Fruit fly (Drosophila melanogaster) whole organism, embryonic: Measurements from ENCODE around the gene APC4.

ENCODE experiments used
- ATbp ChIP-seq: fragments of 200-800 bp; sonication (Bioruptor generic); optimal IDR thresholded peaks from 2 replicates; lab custom pipeline; 2017; ENCODE audit warnings: missing biosample characterization, mild to moderate bottlenecking, missing genetic modification characterization, missing genetic modification reagents
- Antp ChIP-seq: fragments of 200-800 bp; sonication (Bioruptor generic); optimal IDR thresholded peaks from 3 replicates; lab custom pipeline; 2016; ENCODE audit warnings: missing biosample characterization, missing genetic modification characterization
- Bgb ChIP-seq: fragments of 200-800 bp; sonication (Bioruptor generic); IDR thresholded peaks from 2 replicates; pipeline ENCODE4 v1.3.6; 2022; ENCODE audit warnings: missing biosample characterization, missing genetic modification characterization; ENCODE audit not compliant: partially characterized antibody
- CG1024 ChIP-seq: fragments of 200-800 bp; sonication (Bioruptor generic); IDR thresholded peaks from 2 replicates; pipeline ENCODE4 v1.3.6; 2022; ENCODE audit warnings: missing biosample characterization, missing genetic modification characterization
- CG10366 ChIP-seq: fragments of 200-800 bp; sonication (Bioruptor generic); IDR thresholded peaks from 2 replicates; pipeline ENCODE4 v1.3.6; 2022; ENCODE audit warnings: missing biosample characterization, missing genetic modification characterization
- CG10462 ChIP-seq: fragments of 200-800 bp; sonication (Bioruptor generic); optimal IDR thresholded peaks from 2 replicates; lab custom pipeline; 2016; ENCODE audit warnings: missing biosample characterization, missing genetic modification characterization
- CG11085 ChIP-seq: fragments of 200-800 bp; sonication (Bioruptor generic); IDR thresholded peaks from 2 replicates; pipeline ENCODE4 v1.3.6; 2022; ENCODE audit warnings: missing biosample characterization, missing genetic modification characterization
- CG12219 ChIP-seq: fragments of 200-800 bp; sonication (Bioruptor generic); optimal IDR thresholded peaks from 3 replicates; lab custom pipeline; 2018; ENCODE audit warnings: missing biosample characterization, mild to moderate bottlenecking, missing genetic modification characterization
- CG15696 ChIP-seq: fragments of 200-800 bp; sonication (Bioruptor generic); optimal IDR thresholded peaks from 2 replicates; lab custom pipeline; 2019; ENCODE audit warnings: missing biosample characterization, mild to moderate bottlenecking, missing genetic modification characterization, moderate library complexity
- CG17829 ChIP-seq: fragments of 200-800 bp; optimal IDR thresholded peaks from 2 replicates; lab custom pipeline; 2019; ENCODE audit warnings: missing biosample characterization, mild to moderate bottlenecking, missing genetic modification characterization, moderate library complexity
- CG18476 ChIP-seq: fragments of 200-800 bp; sonication (Bioruptor generic); optimal IDR thresholded peaks from 2 replicates; lab custom pipeline; 2016; ENCODE audit warnings: missing biosample characterization, mild to moderate bottlenecking, missing genetic modification characterization
- CG31365 ChIP-seq: fragments of 200-800 bp; sonication (Bioruptor generic); optimal IDR thresholded peaks from 2 replicates; lab custom pipeline; 2018; ENCODE audit warnings: missing biosample characterization, mild to moderate bottlenecking, missing genetic modification characterization
- CG32767 ChIP-seq: fragments of 200-800 bp; sonication (Bioruptor generic); IDR thresholded peaks from 2 replicates; pipeline ENCODE4 v1.3.6; 2022; ENCODE audit warnings: missing biosample characterization, missing genetic modification characterization
- CG33213 ChIP-seq: fragments of 200-800 bp; sonication (Bioruptor generic); optimal IDR thresholded peaks from 3 replicates; lab custom pipeline; 2016; ENCODE audit warnings: missing biosample characterization, missing genetic modification characterization
- CG42726 ChIP-seq: fragments of 200-800 bp; sonication (Bioruptor generic); IDR thresholded peaks from 2 replicates; pipeline ENCODE4 v1.3.6; 2022; ENCODE audit warnings: missing biosample characterization, missing genetic modification characterization; ENCODE audit not compliant: partially characterized antibody
- CG4707 ChIP-seq: fragments of 200-800 bp; sonication (Bioruptor generic); optimal IDR thresholded peaks from 2 replicates; lab custom pipeline; 2018; ENCODE audit warnings: missing biosample characterization, mild to moderate bottlenecking, missing genetic modification characterization, moderate library complexity
- CG6175 ChIP-seq: fragments of 200-800 bp; sonication (Bioruptor generic); IDR thresholded peaks from 3 replicates; pipeline ENCODE4 v1.3.6; 2022; ENCODE audit warnings: missing biosample characterization, missing genetic modification characterization
- CG8924 ChIP-seq: fragments of 200-800 bp; optimal IDR thresholded peaks from 3 replicates; lab custom pipeline; 2019; ENCODE audit warnings: missing biosample characterization, mild to moderate bottlenecking, missing genetic modification characterization, moderate library complexity
- CG9727 ChIP-seq: fragments of 200-800 bp; sonication (Bioruptor generic); optimal IDR thresholded peaks from 3 replicates; lab custom pipeline; 2017; ENCODE audit warnings: missing biosample characterization, mild to moderate bottlenecking, missing genetic modification characterization
- CTCF ChIP-seq: fragments of 200-800 bp; sonication (Bioruptor generic); optimal IDR thresholded peaks from 2 replicates; lab custom pipeline; 2017; ENCODE audit warnings: missing biosample characterization, mild to moderate bottlenecking, missing genetic modification characterization, moderate library complexity
- D ChIP-seq, 2 experiments: fragments of 200-800 bp in 1 of 2; fragments of >200 bp in 1 of 2; sonication (Bioruptor generic) in 1 of 2; optimal IDR thresholded peaks; 2 replicates in 1 of 2; 3 replicates in 1 of 2; lab custom pipeline; 2017; ENCODE audit warnings: mild to moderate bottlenecking in 1 of 2, missing biosample characterization in 1 of 2, missing genetic modification characterization in 1 of 2, missing genetic modification reagents in 1 of 2
- Doc2 ChIP-seq: fragments of 200-800 bp; sonication (Bioruptor generic); IDR thresholded peaks from 2 replicates; pipeline ENCODE4 v1.3.6; 2022; ENCODE audit warnings: missing biosample characterization, missing genetic modification characterization
- Drgx ChIP-seq: fragments of 200-800 bp; sonication (Bioruptor generic); IDR thresholded peaks from 2 replicates; pipeline ENCODE4 v1.3.6; 2022; ENCODE audit warnings: missing biosample characterization, missing genetic modification characterization
- ERR ChIP-seq: fragments of 200-800 bp; sonication (Bioruptor generic); optimal IDR thresholded peaks from 2 replicates; lab custom pipeline; 2016; ENCODE audit warnings: missing biosample characterization, missing genetic modification characterization
- Elba2 ChIP-seq: fragments of 200-800 bp; sonication (Bioruptor generic); optimal IDR thresholded peaks from 3 replicates; lab custom pipeline; 2016; ENCODE audit warnings: missing biosample characterization, missing genetic modification characterization
- Ets65A ChIP-seq: fragments of 200-800 bp; sonication (Bioruptor generic); peaks from one replicate; lab custom pipeline; 2016; ENCODE audit warnings: missing biosample characterization, missing genetic modification characterization
- Ets97D ChIP-seq: fragments of 200-800 bp; sonication (Bioruptor generic); optimal IDR thresholded peaks from 3 replicates; lab custom pipeline; 2016; ENCODE audit warnings: missing biosample characterization, missing genetic modification characterization
- GATAe ChIP-seq: fragments of 200-800 bp; sonication (Bioruptor generic); conservative IDR thresholded peaks from 2 replicates; pipeline ENCODE4 v1.3.6; 2022; ENCODE audit warnings: missing biosample characterization, missing genetic modification characterization
- Mad ChIP-seq: fragments of 200-800 bp; sonication (Bioruptor generic); optimal IDR thresholded peaks from 2 replicates; lab custom pipeline; 2016; ENCODE audit warnings: missing biosample characterization, missing genetic modification characterization
- Neu2 ChIP-seq: fragments of 200-800 bp; sonication (Bioruptor generic); optimal IDR thresholded peaks from 3 replicates; lab custom pipeline; 2016; ENCODE audit warnings: missing biosample characterization, missing genetic modification characterization, borderline replicate concordance
- btn ChIP-seq: fragments of 200-800 bp; sonication (Bioruptor generic); optimal IDR thresholded peaks from 2 replicates; lab custom pipeline; 2016; ENCODE audit warnings: missing biosample characterization, missing genetic modification characterization
- cad ChIP-seq: fragments of >200 bp; optimal IDR thresholded peaks from 2 replicates; lab custom pipeline; 2017; ENCODE audit warnings: missing biosample characterization, missing genetic modification characterization
- gem ChIP-seq: fragments of 200-800 bp; sonication (Bioruptor generic); optimal IDR thresholded peaks from 2 replicates; lab custom pipeline; 2019; ENCODE audit warnings: missing biosample characterization, mild to moderate bottlenecking, missing genetic modification characterization, moderate library complexity
- gro ChIP-seq: fragments of 200-800 bp; sonication (Bioruptor generic); optimal IDR thresholded peaks from 2 replicates; lab custom pipeline; 2016; ENCODE audit warnings: missing biosample characterization, missing genetic modification characterization
- ham ChIP-seq: fragments of 200-800 bp; sonication (Bioruptor generic); IDR thresholded peaks from 2 replicates; pipeline ENCODE4 v1.3.6; 2022; ENCODE audit warnings: missing biosample characterization, missing genetic modification characterization
- kah ChIP-seq: fragments of 200-800 bp; sonication (Bioruptor generic); optimal IDR thresholded peaks from 2 replicates; lab custom pipeline; 2018; ENCODE audit warnings: missing biosample characterization, mild to moderate bottlenecking, missing genetic modification characterization
- klu ChIP-seq: fragments of 200-800 bp; sonication (Bioruptor generic); IDR thresholded peaks from 2 replicates; pipeline ENCODE4 v1.3.6; 2022; ENCODE audit warnings: missing biosample characterization, missing genetic modification characterization
- luna ChIP-seq: fragments of 200-800 bp; sonication (Bioruptor generic); optimal IDR thresholded peaks from 2 replicates; lab custom pipeline; 2016; ENCODE audit warnings: missing biosample characterization, missing genetic modification characterization
- maf-S ChIP-seq: fragments of 200-800 bp; sonication (Bioruptor generic); optimal IDR thresholded peaks from 2 replicates; lab custom pipeline; 2016; ENCODE audit warnings: missing biosample characterization, missing genetic modification characterization
- mirr ChIP-seq: fragments of 200-800 bp; sonication (Bioruptor generic); optimal IDR thresholded peaks from 3 replicates; lab custom pipeline; 2018; ENCODE audit warnings: missing biosample characterization, mild to moderate bottlenecking, missing genetic modification characterization
- mld ChIP-seq: fragments of 200-800 bp; sonication (Bioruptor generic); IDR thresholded peaks from 3 replicates; pipeline ENCODE4 v1.3.6; 2022; ENCODE audit warnings: missing biosample characterization, missing genetic modification characterization; ENCODE audit not compliant: partially characterized antibody
- org-1 ChIP-seq: fragments of 200-800 bp; sonication (Bioruptor generic); optimal IDR thresholded peaks from 2 replicates; lab custom pipeline; 2017; ENCODE audit warnings: missing biosample characterization, missing genetic modification characterization
- otp ChIP-seq: fragments of 200-800 bp; sonication (Bioruptor generic); IDR thresholded peaks from 3 replicates; pipeline ENCODE4, ENCODE4 v1.3.6; 2022; ENCODE audit warnings: missing biosample characterization, missing genetic modification characterization
- pfk ChIP-seq: fragments of 200-800 bp; sonication (Bioruptor generic); optimal IDR thresholded peaks from 2 replicates; lab custom pipeline; 2018; ENCODE audit warnings: missing biosample characterization, mild to moderate bottlenecking, missing genetic modification characterization, moderate library complexity
- pita ChIP-seq: fragments of 200-800 bp; sonication (Bioruptor generic); optimal IDR thresholded peaks from 2 replicates; lab custom pipeline; 2017; ENCODE audit warnings: missing biosample characterization, mild to moderate bottlenecking, missing genetic modification characterization
- sisA ChIP-seq: fragments of 200-800 bp; sonication (Bioruptor generic); IDR thresholded peaks from 2 replicates; pipeline ENCODE4 v1.3.6; 2022; ENCODE audit warnings: missing biosample characterization, missing genetic modification characterization
- slou ChIP-seq: fragments of 200-800 bp; sonication (Bioruptor generic); optimal IDR thresholded peaks from 3 replicates; lab custom pipeline; 2016; ENCODE audit warnings: missing biosample characterization, missing genetic modification characterization
- tll ChIP-seq, 2 experiments: fragments of 200-800 bp in 1 of 2; fragments of >200 bp in 1 of 2; sonication (Bioruptor generic) in 1 of 2; optimal IDR thresholded peaks; 2 replicates each; lab custom pipeline; 2017 to 2019; ENCODE audit warnings: missing biosample characterization in 2 of 2, missing genetic modification characterization in 2 of 2, mild to moderate bottlenecking in 1 of 2, moderate library complexity in 1 of 2
- tna ChIP-seq: fragments of 200-800 bp; sonication (Bioruptor generic); IDR thresholded peaks from 2 replicates; pipeline ENCODE4 v1.3.6; 2022; ENCODE audit warnings: missing biosample characterization, missing genetic modification characterization; ENCODE audit not compliant: partially characterized antibody
- toy ChIP-seq: fragments of 200-800 bp; sonication (Bioruptor generic); IDR thresholded peaks from 2 replicates; pipeline ENCODE4 v1.3.6; 2022; ENCODE audit warnings: missing biosample characterization, missing genetic modification characterization
- zfh1 ChIP-seq: fragments of 200-800 bp; sonication (Bioruptor generic); IDR thresholded peaks from 3 replicates; pipeline ENCODE4 v1.3.6; 2022; ENCODE audit warnings: missing biosample characterization, missing genetic modification characterization

The APC4 gene

dm6 chrX:9042457-9043045, 40.2 kb upstream of the APC4 start (continued):
- no peak for TF ChIP-seq ERR (GFP tag; lab: Kevin White, UChicago)
- no peak for TF ChIP-seq ham
- no peak for TF ChIP-seq CG6175
- TF ChIP-seq tll (GFP tag; optimal IDR thresholded peaks at IDR 0.05; lab: Kevin White, UChicago): peak in 1 of 2 experiments; percentile 82
- no peak for TF ChIP-seq CG18476 (GFP tag; lab: Kevin White, UChicago)
- peak; percentile 46 for TF ChIP-seq gem (tag; lab: Kevin White, UChicago)
- no peak for TF ChIP-seq cad (GFP tag; lab: Kevin White, UChicago)
- TF ChIP-seq org-1: no peak
- TF ChIP-seq otp (GFP tag; lab: Robert Waterston, UW): no peak
- TF ChIP-seq Ets97D: no peak
- no peak for TF ChIP-seq Mad (GFP tag; lab: Kevin White, UChicago)
- no peak for TF ChIP-seq toy (GFP tag; lab: Robert Waterston, UW)
- TF ChIP-seq CG1024 (GFP tag; lab: Robert Waterston, UW): no peak
- TF ChIP-seq CG9727 (GFP tag; lab: Kevin White, UChicago): no peak
- TF ChIP-seq D (optimal IDR thresholded peaks at IDR 0.05; lab: Kevin White, UChicago): peak; percentile 89
- TF ChIP-seq D (GFP tag; optimal IDR thresholded peaks at IDR 0.05; lab: Kevin White, UChicago): no peak
- no peak for TF ChIP-seq maf-S (GFP tag; lab: Kevin White, UChicago)
- 0 out of 3 replicates have a peak, but pooled peaks have one; percentile 3 for TF ChIP-seq zfh1
- no peak for TF ChIP-seq Elba2
- no peak for TF ChIP-seq pita (GFP tag; lab: Kevin White, UChicago)
- no peak for TF ChIP-seq CTCF
- no peak for TF ChIP-seq CG11085 (GFP tag; lab: Robert Waterston, UW)
- TF ChIP-seq klu (GFP tag; lab: Robert Waterston, UW): no peak
- TF ChIP-seq ATbp (GFP tag; lab: Kevin White, UChicago): no peak
- 0 out of 2 replicates have a peak, but pooled peaks have one; percentile 13 for TF ChIP-seq sisA
- no peak for TF ChIP-seq CG4707
- no peak for TF ChIP-seq CG10462 (GFP tag; lab: Kevin White, UChicago)
- TF ChIP-seq tna (GFP tag; lab: Robert Waterston, UW): peak; percentile 32; the same call in 1 of the 2 replicates
- no peak for TF ChIP-seq Neu2 (GFP tag; lab: Kevin White, UChicago)
- TF ChIP-seq CG10366 (GFP tag; lab: Robert Waterston, UW): no peak
- TF ChIP-seq Drgx (GFP tag; lab: Robert Waterston, UW): peak; percentile 40
- no peak for TF ChIP-seq mirr
- TF ChIP-seq Antp: peak; percentile 12
- no peak for TF ChIP-seq gro (GFP tag; lab: Kevin White, UChicago)
- TF ChIP-seq CG17829: no peak
- TF ChIP-seq slou: no peak
- TF ChIP-seq luna (GFP tag; lab: Kevin White, UChicago): no peak
- no peak for TF ChIP-seq CG33213 (GFP tag; lab: Kevin White, UChicago)
- TF ChIP-seq mld: no peak
- TF ChIP-seq CG15696 (tag; lab: Kevin White, UChicago): no peak
- no peak for TF ChIP-seq CG42726 (GFP tag; lab: Robert Waterston, UW)
- TF ChIP-seq Doc2 (GFP tag; lab: Robert Waterston, UW): no peak
- no peak for TF ChIP-seq CG12219
- 0 out of 2 replicates have a peak, but pooled peaks have one; percentile 12 for TF ChIP-seq Bgb
- TF ChIP-seq CG32767 (GFP tag; lab: Robert Waterston, UW): no peak; the same call in 1 of the 2 replicates
- TF ChIP-seq Ets65A: peak; percentile 88
- TF ChIP-seq CG31365 (tag; lab: Kevin White, UChicago): no peak
- no peak for TF ChIP-seq pfk (GFP tag; lab: Kevin White, UChicago)
- TF ChIP-seq CG8924: no peak
- TF ChIP-seq btn (GFP tag; lab: Kevin White, UChicago): no peak
- no peak for TF ChIP-seq GATAe
- no peak for TF ChIP-seq kah (GFP tag; lab: Kevin White, UChicago)
